Fruit fly (Drosophila melanogaster): Measurements from ENCODE around the gene CG33282.

CG33282 gene

DNA sequence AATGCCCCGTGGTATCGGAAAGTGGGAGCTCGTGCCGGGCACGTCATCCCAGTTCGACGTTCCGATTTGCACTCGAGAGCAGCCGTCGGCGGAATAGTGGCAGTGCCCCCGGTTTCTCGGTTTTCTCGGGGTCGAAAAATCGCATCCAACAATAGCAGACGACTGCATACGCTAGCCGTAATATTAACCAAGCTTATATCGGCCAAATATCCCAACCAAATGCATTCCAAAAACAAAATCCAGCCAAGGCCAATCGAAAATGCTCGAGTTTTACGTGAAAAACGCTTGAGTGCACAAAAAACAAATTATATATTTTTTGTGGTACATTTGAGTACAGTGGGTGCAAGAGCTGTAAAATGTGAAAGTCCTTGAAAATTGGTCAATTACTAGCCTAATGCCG, 43.6 kb downstream of the CG33282 start (continued):
- no peak for TF ChIP-seq CG6808 (GFP tag; optimal IDR thresholded peaks at IDR 0.05)
- TF ChIP-seq esn (GFP tag; optimal IDR thresholded peaks at IDR 0.05): no peak
- TF ChIP-seq Sox102F (GFP tag; optimal IDR thresholded peaks at IDR 0.05): no peak
- peak; percentile 60; the same call in 1 of the 3 replicates for TF ChIP-seq CG8119 (GFP tag; IDR thresholded peaks at IDR 0.05)
- no peak for TF ChIP-seq CG11902 (GFP tag; optimal IDR thresholded peaks at IDR 0.05)
- TF ChIP-seq spab (GFP tag; optimal IDR thresholded peaks at IDR 0.05): no peak
- peak; percentile 0 for TF ChIP-seq Eip75B (GFP tag; optimal IDR thresholded peaks at IDR 0.05)
- no peak for TF ChIP-seq CG3919 (GFP tag; optimal IDR thresholded peaks at IDR 0.05)
- TF ChIP-seq CG7368 (GFP tag; optimal IDR thresholded peaks at IDR 0.05): no peak
- no peak for TF ChIP-seq Sox15 (GFP tag; optimal IDR thresholded peaks at IDR 0.05)
- peak; percentile 12 for TF ChIP-seq fd59A (GFP tag; optimal IDR thresholded peaks at IDR 0.05)
- no peak for TF ChIP-seq acj6 (GFP tag; optimal IDR thresholded peaks at IDR 0.05)

DNA sequence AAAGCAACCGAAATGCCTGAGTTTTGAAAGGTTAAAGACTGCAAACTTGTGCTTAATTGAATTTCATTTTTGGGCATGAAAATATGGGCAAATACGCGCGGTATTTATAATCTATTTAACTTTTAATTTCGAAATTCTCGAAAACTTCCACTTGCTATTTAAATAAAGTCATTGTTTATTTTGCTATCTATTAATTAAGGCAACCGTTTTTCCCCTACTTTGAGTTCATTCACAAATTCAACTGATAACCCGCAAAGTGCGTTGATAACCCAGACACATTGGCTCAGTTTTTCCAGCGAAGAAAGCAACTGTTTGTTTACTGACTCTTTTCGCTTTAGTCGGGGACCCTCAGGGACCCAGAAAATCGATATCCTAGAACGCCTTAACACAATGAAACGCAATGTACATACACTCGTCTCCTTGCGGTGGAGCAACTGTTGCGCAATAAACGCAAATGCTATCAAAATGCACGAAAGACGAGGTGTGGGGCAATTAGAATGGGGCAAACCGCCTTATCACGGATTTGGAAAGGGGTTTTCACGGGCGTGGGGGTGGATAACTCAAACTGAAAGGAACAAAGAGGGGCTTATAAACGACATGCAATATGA, 44.2 kb downstream of the CG33282 start:
- TF ChIP-seq Blimp-1 (GFP tag; optimal IDR thresholded peaks at IDR 0.05) (no peak), fd59A (GFP tag; optimal IDR thresholded peaks at IDR 0.05) (no peak), CG4318 (GFP tag; optimal IDR thresholded peaks at IDR 0.05) (no peak), vri (GFP tag; optimal IDR thresholded peaks at IDR 0.05) (peak; percentile 91), CG3919 (GFP tag; optimal IDR thresholded peaks at IDR 0.05) (no peak), svp (GFP tag) (peak; percentile 65), Eip75B (GFP tag; optimal IDR thresholded peaks at IDR 0.05) (no peak), Eip93F (GFP tag; optimal IDR thresholded peaks at IDR 0.05) (peak; percentile 36), CG32006 (GFP tag; optimal IDR thresholded peaks at IDR 0.05) (peak; percentile 24), lz (GFP tag; optimal IDR thresholded peaks at IDR 0.05) (no peak), CG6808 (GFP tag; optimal IDR thresholded peaks at IDR 0.05) (no peak), Sox14 (GFP tag; optimal IDR thresholded peaks at IDR 0.05) (no peak)

DNA sequence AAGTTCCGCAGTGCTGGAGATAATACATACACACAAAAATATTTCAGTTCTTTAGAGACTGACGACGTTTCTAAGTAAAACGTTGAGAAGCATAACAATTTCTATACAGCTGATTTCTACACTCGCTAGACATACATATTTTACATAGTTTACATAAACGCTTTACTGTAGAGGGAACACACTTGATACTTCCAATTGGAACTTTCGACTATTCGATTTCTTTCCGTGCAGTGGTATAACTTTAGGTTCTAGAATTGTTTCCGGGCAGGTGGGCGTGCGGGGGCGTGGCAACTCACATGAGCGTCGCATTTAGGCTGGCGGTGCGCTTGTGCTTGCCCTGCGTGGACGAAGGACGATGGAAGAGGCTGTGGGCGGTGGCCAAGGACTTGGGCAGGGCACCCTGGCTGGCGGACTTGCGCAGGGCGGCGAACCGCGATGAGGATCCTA, 44.8 kb downstream of the CG33282 start:
- TF ChIP-seq CG8119 (GFP tag; IDR thresholded peaks at IDR 0.05) (no peak), Gug (GFP tag; IDR thresholded peaks at IDR 0.05) (peak; percentile 26; the same call in 1 of the 2 replicates), CG32006 (GFP tag; optimal IDR thresholded peaks at IDR 0.05) (peak; percentile 50), topi (GFP tag; optimal IDR thresholded peaks at IDR 0.05) (peak; percentile 16), CG6163 (GFP tag; IDR thresholded peaks at IDR 0.05) (peak; percentile 64; the same call in 2 of the 3 replicates), fkh (GFP tag; optimal IDR thresholded peaks at IDR 0.05) (no peak), dac (GFP tag; optimal IDR thresholded peaks at IDR 0.05) (no peak), eg (GFP tag; IDR thresholded peaks at IDR 0.05) (peak; percentile 69), CG31627 (GFP tag; optimal IDR thresholded peaks at IDR 0.05) (peak; percentile 40), net (GFP tag; optimal IDR thresholded peaks at IDR 0.05) (peak; percentile 24), Hr38 (GFP tag; optimal IDR thresholded peaks at IDR 0.05) (no peak), Ets21C (GFP tag; optimal IDR thresholded peaks at IDR 0.05) (no peak), Met (GFP tag; optimal IDR thresholded peaks at IDR 0.05) (no peak), esn (GFP tag; optimal IDR thresholded peaks at IDR 0.05) (peak; percentile 61), Ets96B (tag; optimal IDR thresholded peaks at IDR 0.05) (peak; percentile 31), spab (GFP tag; optimal IDR thresholded peaks at IDR 0.05) (no peak), Hr4 (GFP tag; optimal IDR thresholded peaks at IDR 0.05) (peak; percentile 46), CG11294 (GFP tag; IDR thresholded peaks at IDR 0.05) (no peak), Sox102F (GFP tag; optimal IDR thresholded peaks at IDR 0.05) (peak; percentile 1), salr (GFP tag; optimal IDR thresholded peaks at IDR 0.05) (no peak), achi (GFP tag; optimal IDR thresholded peaks at IDR 0.05) (peak; percentile 13), OdsH (GFP tag; optimal IDR thresholded peaks at IDR 0.05) (peak; percentile 39), CG11902 (GFP tag; optimal IDR thresholded peaks at IDR 0.05) (no peak), CG8632 (GFP tag; optimal IDR thresholded peaks at IDR 0.05) (no peak), Hr39 (GFP tag; optimal IDR thresholded peaks at IDR 0.05) (peak; percentile 18), CG3919 (GFP tag; optimal IDR thresholded peaks at IDR 0.05) (peak; percentile 21), Blimp-1 (GFP tag; optimal IDR thresholded peaks at IDR 0.05) (no peak), CG4318 (GFP tag; optimal IDR thresholded peaks at IDR 0.05) (peak; percentile 17), CG1621 (tag; optimal IDR thresholded peaks at IDR 0.05) (no peak), Sox15 (GFP tag; optimal IDR thresholded peaks at IDR 0.05) (no peak), CG6808 (GFP tag; optimal IDR thresholded peaks at IDR 0.05) (peak; percentile 17), CG6792 (GFP tag; optimal IDR thresholded peaks at IDR 0.05) (peak; percentile 5), fd85E (GFP tag; optimal IDR thresholded peaks at IDR 0.05) (no peak), vri (GFP tag; optimal IDR thresholded peaks at IDR 0.05) (no peak), CG9139 (GFP tag; optimal IDR thresholded peaks at IDR 0.05) (no peak), pdm3 (GFP tag; optimal IDR thresholded peaks at IDR 0.05) (peak; percentile 12), CG15336 (GFP tag; IDR thresholded peaks at IDR 0.05) (peak; percentile 60), CG16779 (tag; optimal IDR thresholded peaks at IDR 0.05) (no peak)
